Worm (Caenorhabditis elegans): ENCODE data around the gene pph-2.
A peak's percentile ranks its signal among the peaks of the same experiment; 100 is the strongest.

Gene pph-2

ce11 chrIV:11857159-11857565, 20.4 kb downstream of the pph-2 start (continued):
- TF ChIP-seq F10B5.3 (tag; optimal IDR thresholded peaks at IDR 0.05) (no peak), nhr-77 (tag; optimal IDR thresholded peaks at IDR 0.05) (peak; percentile 22), ctbp-1 (GFP tag; IDR thresholded peaks at IDR 0.05) (peak; percentile 54; the same call in 1 of the 2 replicates), ceh-62 (tag; optimal IDR thresholded peaks at IDR 0.05) (no peak), jun-1 (tag; optimal IDR thresholded peaks at IDR 0.05) (peak; percentile 36), zag-1 (tag; optimal IDR thresholded peaks at IDR 0.05) (no peak), duxl-1 (tag; optimal IDR thresholded peaks at IDR 0.05; ENCODE audit: poor library complexity) (no peak), aha-1 (tag) (peak; percentile 96), Y75B8A.6 (GFP tag; IDR thresholded peaks at IDR 0.05) (no peak), madf-9 (GFP tag; conservative IDR thresholded peaks at IDR 0.05) (0 out of 2 replicates have a peak, but pooled peaks have one; percentile 46), nhr-102 (tag; optimal IDR thresholded peaks at IDR 0.05) (no peak), fkh-10 (GFP tag; optimal IDR thresholded peaks at IDR 0.05) (peak; percentile 83), tag-97 (GFP tag; IDR thresholded peaks at IDR 0.05) (no peak), lir-3 (tag; optimal IDR thresholded peaks at IDR 0.05) (no peak), unc-39 (tag; optimal IDR thresholded peaks at IDR 0.05) (no peak), nhr-28 (tag; optimal IDR thresholded peaks at IDR 0.05) (peak; percentile 32), skn-1 (tag; optimal IDR thresholded peaks at IDR 0.05) (no peak), nhr-10 (tag; optimal IDR thresholded peaks at IDR 0.05) (no peak)

DNA sequence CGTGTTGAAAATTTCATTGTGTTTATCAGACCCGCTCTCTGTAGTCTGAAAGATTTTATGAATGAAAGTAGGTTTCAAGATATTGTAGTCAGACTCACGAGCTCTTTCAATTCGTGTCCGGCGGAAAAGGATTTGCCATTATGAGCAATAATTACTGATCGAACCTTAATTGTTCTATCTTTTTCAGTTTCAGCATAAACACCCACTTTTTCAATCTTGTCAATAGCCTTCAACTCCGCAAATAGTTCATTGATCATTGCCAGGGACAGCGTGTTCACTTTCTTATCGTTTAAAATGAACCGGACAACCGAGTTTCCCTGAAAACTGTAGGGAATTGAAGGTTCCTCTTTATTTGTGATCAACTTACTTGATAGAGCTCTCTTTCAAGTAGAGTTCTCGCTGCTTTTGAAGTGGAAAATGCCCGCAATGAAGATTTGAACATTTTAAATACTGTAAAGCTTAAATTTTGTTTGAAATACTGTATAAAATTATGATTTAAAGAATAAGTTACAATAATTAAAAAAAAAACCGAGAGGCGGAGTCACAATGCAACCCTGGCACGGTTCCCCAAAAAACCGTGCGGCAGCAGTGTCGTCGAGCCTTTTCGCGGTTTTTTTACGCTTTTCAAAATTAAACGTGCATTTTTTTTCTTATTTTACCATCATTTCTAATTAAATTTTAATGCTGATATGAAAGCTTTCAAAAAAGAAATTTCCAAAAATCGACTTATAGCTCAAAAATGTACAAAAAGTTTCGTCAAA, 21.5 kb downstream of the pph-2 start, which contains the start of gene ech-2:
TSS of gene ech-2 (minus strand) at position 452 of the 761 bp plus-strand sequence.
- TF ChIP-seq dmd-6 (GFP tag; IDR thresholded peaks at IDR 0.05) (no peak), madf-9 (GFP tag; conservative IDR thresholded peaks at IDR 0.05) (no peak), ceh-62 (tag; optimal IDR thresholded peaks at IDR 0.05) (no peak), lin-29 (GFP tag; IDR thresholded peaks at IDR 0.05) (no peak), unc-62 (GFP tag; optimal IDR thresholded peaks at IDR 0.05 in 1 of 2) (peak in 1 of 2 experiments; percentile 23), unc-62 (tag; optimal IDR thresholded peaks at IDR 0.05) (no peak), nhr-6 (tag; optimal IDR thresholded peaks at IDR 0.05) (no peak), skn-1 (tag; optimal IDR thresholded peaks at IDR 0.05) (no peak), egl-43 (GFP tag; IDR thresholded peaks at IDR 0.05) (no peak), php-3 (GFP tag; IDR thresholded peaks at IDR 0.05) (no peak), mep-1 (tag; optimal IDR thresholded peaks at IDR 0.05) (peak; percentile 29), hlh-11 (tag; optimal IDR thresholded peaks at IDR 0.05) (no peak), pqm-1 (tag; optimal IDR thresholded peaks at IDR 0.05) (no peak), zfp-3 (GFP tag; conservative IDR thresholded peaks at IDR 0.05) (no peak), mxl-2 (GFP tag; conservative IDR thresholded peaks at IDR 0.05) (no peak), hif-1 (tag; optimal IDR thresholded peaks at IDR 0.05) (no peak), nhr-111 (GFP tag; optimal IDR thresholded peaks at IDR 0.05) (no peak), lin-38 (GFP tag; IDR thresholded peaks at IDR 0.05) (peak; percentile 58), lin-13 (GFP tag; optimal IDR thresholded peaks at IDR 0.05) (no peak), ZK337.2 (GFP tag; IDR thresholded peaks at IDR 0.05) (no peak), mes-2 (tag; optimal IDR thresholded peaks at IDR 0.05; ENCODE audit: poor library complexity, severe bottlenecking) (peak; percentile 69), nhr-42 (GFP tag; IDR thresholded peaks at IDR 0.05) (no peak), rbr-2 (tag; optimal IDR thresholded peaks at IDR 0.05) (peak; percentile 2), zag-1 (tag; optimal IDR thresholded peaks at IDR 0.05) (no peak), nhr-48 (tag; optimal IDR thresholded peaks at IDR 0.05) (no peak), madf-5 (GFP tag; IDR thresholded peaks at IDR 0.05) (no peak), pha-4 (GFP tag; IDR thresholded peaks at IDR 0.05) (no peak), pha-4 (tag; optimal IDR thresholded peaks at IDR 0.05) (no peak), ceh-20 (GFP tag; IDR thresholded peaks at IDR 0.05) (no peak), F44E2.7 (GFP tag; IDR thresholded peaks at IDR 0.05) (no peak), fos-1 (tag; optimal IDR thresholded peaks at IDR 0.05) (no peak), F10B5.3 (tag; optimal IDR thresholded peaks at IDR 0.05) (no peak), nhr-102 (tag; optimal IDR thresholded peaks at IDR 0.05) (no peak), snpc-1.2 (GFP tag; IDR thresholded peaks at IDR 0.05) (no peak), daf-16 (GFP tag; optimal IDR thresholded peaks at IDR 0.05) (no peak), daf-16 (tag; optimal IDR thresholded peaks at IDR 0.05) (peak; percentile 53), gei-8 (GFP tag; optimal IDR thresholded peaks at IDR 0.05) (no peak), hmg-1.1 (GFP tag; IDR thresholded peaks at IDR 0.05) (no peak)
